Worm (Caenorhabditis elegans): Measurements from ENCODE around the gene Y66H1A.5.

DNA sequence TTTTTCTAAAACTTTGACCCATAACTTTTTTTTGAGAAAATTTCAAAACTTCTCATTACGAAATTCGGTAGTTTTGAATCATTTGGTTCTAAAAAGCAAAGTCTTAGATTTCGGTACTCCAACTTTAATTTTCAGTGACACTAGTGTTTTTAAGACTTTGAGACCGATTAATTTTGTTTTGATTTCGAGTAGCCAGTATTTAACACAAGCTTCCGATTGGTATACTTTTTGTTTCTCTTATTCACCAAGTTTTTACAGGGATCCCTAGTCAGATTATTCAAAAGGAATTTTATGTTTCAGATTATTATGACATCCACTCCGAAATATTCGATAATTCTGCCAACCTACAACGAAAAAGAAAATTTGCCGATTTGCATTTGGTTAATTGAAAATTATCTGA is 16.4 kb upstream of the Y66H1A.5 start, which contains the start of gene dpm-1:
- TF ChIP-seq ceh-13 (GFP tag; optimal IDR thresholded peaks at IDR 0.05) (no peak), ama-1 (optimal IDR thresholded peaks at IDR 0.05) (no peak), scrt-1 (GFP tag; IDR thresholded peaks at IDR 0.05) (no peak), flt-1 (GFP tag; IDR thresholded peaks at IDR 0.05) (no peak), sea-1 (GFP tag; conservative IDR thresholded peaks at IDR 0.05) (no peak), tra-4 (tag; optimal IDR thresholded peaks at IDR 0.05) (no peak), F13C5.2 (tag; optimal IDR thresholded peaks at IDR 0.05) (no peak), tbx-11 (GFP tag; IDR thresholded peaks at IDR 0.05) (no peak)
